Fruit fly (Drosophila melanogaster) whole organism, prepupa: Measurements from ENCODE around the gene pps.
A peak's percentile ranks its signal among the peaks of the same experiment; 100 is the strongest.

Experiments used
- Blimp-1 ChIP-seq: fragments of 200-800 bp; sonication (Bioruptor generic); optimal IDR thresholded peaks from 3 replicates; lab custom pipeline; 2017; ENCODE audit warnings: missing biosample characterization, missing genetic modification characterization, mild to moderate bottlenecking, moderate library complexity, missing genetic modification reagents
- CG10631 ChIP-seq: fragments of 200-800 bp; sonication (Bioruptor generic); optimal IDR thresholded peaks from 2 replicates; lab custom pipeline; 2016; ENCODE audit warnings: missing biosample characterization, missing genetic modification characterization
- CG10669 ChIP-seq: fragments of 200-800 bp; sonication (Bioruptor generic); optimal IDR thresholded peaks from 3 replicates; lab custom pipeline; 2018; ENCODE audit warnings: missing biosample characterization, mild to moderate bottlenecking, missing genetic modification characterization, moderate library complexity
- CG11294 ChIP-seq: fragments of 200-800 bp; sonication (Bioruptor generic); IDR thresholded peaks from 2 replicates; pipeline ENCODE4 v1.3.6; 2022; ENCODE audit warnings: missing biosample characterization, missing genetic modification characterization
- CG11762 ChIP-seq: fragments of 200-800 bp; sonication (Bioruptor generic); optimal IDR thresholded peaks from 3 replicates; lab custom pipeline; 2016; ENCODE audit warnings: missing biosample characterization, missing genetic modification characterization; ENCODE audit not compliant: insufficient read depth
- CG15336 ChIP-seq: fragments of 200-800 bp; sonication (Bioruptor generic); IDR thresholded peaks from 2 replicates; pipeline ENCODE4 v1.3.6; 2022; ENCODE audit warnings: missing biosample characterization, missing genetic modification characterization
- CG16779 ChIP-seq: fragments of 200-800 bp; sonication (Bioruptor generic); optimal IDR thresholded peaks from 3 replicates; lab custom pipeline; 2017; ENCODE audit warnings: missing biosample characterization, mild to moderate bottlenecking, missing genetic modification characterization
- CG31627 ChIP-seq: fragments of 200-800 bp; sonication (Bioruptor generic); optimal IDR thresholded peaks from 3 replicates; lab custom pipeline; 2016; ENCODE audit warnings: missing biosample characterization, missing genetic modification characterization
- CG32006 ChIP-seq: fragments of 200-800 bp; sonication (Bioruptor generic); optimal IDR thresholded peaks from 3 replicates; lab custom pipeline; 2017; ENCODE audit warnings: missing biosample characterization, mild to moderate bottlenecking, missing genetic modification characterization
- CG34406 ChIP-seq: fragments of 200-800 bp; sonication (Bioruptor generic); optimal IDR thresholded peaks from 3 replicates; lab custom pipeline; 2016; ENCODE audit warnings: missing biosample characterization, missing genetic modification characterization
- CG3919 ChIP-seq: fragments of 200-800 bp; sonication (Bioruptor generic); optimal IDR thresholded peaks from 3 replicates; lab custom pipeline; 2016; ENCODE audit warnings: missing biosample characterization, missing genetic modification characterization
- CG6163 ChIP-seq: fragments of 200-800 bp; sonication (Bioruptor generic); IDR thresholded peaks from 3 replicates; pipeline ENCODE4 v1.3.6; 2022; ENCODE audit warnings: missing biosample characterization, missing genetic modification characterization
- CG6276 ChIP-seq: fragments of 200-800 bp; sonication (Bioruptor generic); optimal IDR thresholded peaks from 2 replicates; lab custom pipeline; 2017; ENCODE audit warnings: missing biosample characterization, mild to moderate bottlenecking, missing genetic modification characterization
- CG6792 ChIP-seq: fragments of 200-800 bp; sonication (Bioruptor generic); optimal IDR thresholded peaks from 3 replicates; lab custom pipeline; 2016; ENCODE audit warnings: missing biosample characterization, missing genetic modification characterization
- CG6808 ChIP-seq: fragments of 200-800 bp; sonication (Bioruptor generic); optimal IDR thresholded peaks from 3 replicates; lab custom pipeline; 2017; ENCODE audit warnings: missing biosample characterization, missing genetic modification characterization, mild to moderate bottlenecking, moderate library complexity, missing genetic modification reagents
- CG7368 ChIP-seq: fragments of 200-800 bp; sonication (Bioruptor generic); optimal IDR thresholded peaks from 3 replicates; lab custom pipeline; 2016; ENCODE audit warnings: missing biosample characterization, missing genetic modification characterization
- CG8319 ChIP-seq: fragments of 200-800 bp; sonication (Bioruptor generic); optimal IDR thresholded peaks from 3 replicates; lab custom pipeline; 2016; ENCODE audit warnings: missing biosample characterization, missing genetic modification characterization
- CG9139 ChIP-seq: fragments of 200-800 bp; sonication (Bioruptor generic); optimal IDR thresholded peaks from 3 replicates; lab custom pipeline; 2017; ENCODE audit warnings: missing biosample characterization, mild to moderate bottlenecking, missing genetic modification characterization
- Eip75B ChIP-seq: fragments of 200-800 bp; sonication (Bioruptor generic); optimal IDR thresholded peaks from 3 replicates; lab custom pipeline; 2016; ENCODE audit warnings: missing biosample characterization, missing genetic modification characterization
- Eip78C ChIP-seq: fragments of 200-800 bp; sonication (Bioruptor generic); peaks from one replicate; lab custom pipeline; 2016; ENCODE audit warnings: missing biosample characterization, missing genetic modification characterization
- Ets21C ChIP-seq: fragments of 200-800 bp; sonication (Bioruptor generic); optimal IDR thresholded peaks from 3 replicates; lab custom pipeline; 2016; ENCODE audit warnings: missing biosample characterization, missing genetic modification characterization
- Ets96B ChIP-seq: fragments of 200-800 bp; optimal IDR thresholded peaks from 2 replicates; lab custom pipeline; 2019; ENCODE audit warnings: missing biosample characterization, mild to moderate bottlenecking, missing genetic modification characterization, moderate library complexity
- Hr38 ChIP-seq: sonication (Bioruptor generic); optimal IDR thresholded peaks from 2 replicates; lab custom pipeline; 2016; ENCODE audit warnings: missing biosample characterization, missing genetic modification characterization
- Hr4 ChIP-seq: fragments of 200-800 bp; sonication (Bioruptor generic); optimal IDR thresholded peaks from 3 replicates; lab custom pipeline; 2016; ENCODE audit warnings: missing biosample characterization, missing genetic modification characterization
- Lpt ChIP-seq: fragments of 200-800 bp; sonication (Bioruptor generic); optimal IDR thresholded peaks from 3 replicates; lab custom pipeline; 2016; ENCODE audit warnings: missing biosample characterization, missing genetic modification characterization
- Met ChIP-seq: fragments of 200-800 bp; sonication (Bioruptor generic); optimal IDR thresholded peaks from 3 replicates; lab custom pipeline; 2016; ENCODE audit warnings: missing biosample characterization, missing genetic modification characterization
- OdsH ChIP-seq: fragments of 200-800 bp; sonication (Bioruptor generic); optimal IDR thresholded peaks from 3 replicates; lab custom pipeline; 2016; ENCODE audit warnings: missing biosample characterization, missing genetic modification characterization
- Sox102F ChIP-seq: fragments of 200-800 bp; sonication (Bioruptor generic); optimal IDR thresholded peaks from 2 replicates; lab custom pipeline; 2016; ENCODE audit warnings: missing biosample characterization, mild to moderate bottlenecking, missing genetic modification characterization
- Sox14 ChIP-seq: fragments of 200-800 bp; sonication (Bioruptor generic); optimal IDR thresholded peaks from 3 replicates; lab custom pipeline; 2016; ENCODE audit warnings: missing biosample characterization, missing genetic modification characterization
- Sox15 ChIP-seq: fragments of 200-800 bp; sonication (Bioruptor generic); optimal IDR thresholded peaks from 3 replicates; lab custom pipeline; 2016; ENCODE audit warnings: missing biosample characterization, missing genetic modification characterization
- acj6 ChIP-seq: fragments of 200-800 bp; sonication (Bioruptor generic); optimal IDR thresholded peaks from 3 replicates; lab custom pipeline; 2016; ENCODE audit warnings: missing biosample characterization, missing genetic modification characterization
- cyc ChIP-seq: fragments of 200-800 bp; sonication (Bioruptor generic); optimal IDR thresholded peaks from 3 replicates; lab custom pipeline; 2016; ENCODE audit warnings: missing biosample characterization, missing genetic modification characterization
- dac ChIP-seq: fragments of 200-800 bp; sonication (Bioruptor generic); optimal IDR thresholded peaks from 2 replicates; lab custom pipeline; 2017; ENCODE audit warnings: missing biosample characterization, mild to moderate bottlenecking, missing genetic modification characterization
- eg ChIP-seq: fragments of 200-800 bp; sonication (Bioruptor generic); IDR thresholded peaks from 3 replicates; pipeline ENCODE4 v1.3.6; 2022; ENCODE audit warnings: missing biosample characterization, missing genetic modification characterization
- esn ChIP-seq: fragments of 200-800 bp; sonication (Bioruptor generic); optimal IDR thresholded peaks from 2 replicates; lab custom pipeline; 2016; ENCODE audit warnings: missing biosample characterization, mild to moderate bottlenecking, missing genetic modification characterization, moderate library complexity
- fd59A ChIP-seq: fragments of 200-800 bp; sonication (Bioruptor generic); optimal IDR thresholded peaks from 2 replicates; lab custom pipeline; 2017; ENCODE audit warnings: missing biosample characterization, mild to moderate bottlenecking, missing genetic modification characterization, missing genetic modification reagents
- fd85E ChIP-seq: fragments of 200-800 bp; sonication (Bioruptor generic); optimal IDR thresholded peaks from 3 replicates; lab custom pipeline; 2016; ENCODE audit warnings: missing biosample characterization, missing genetic modification characterization
- fkh ChIP-seq: fragments of 200-800 bp; sonication (Bioruptor generic); optimal IDR thresholded peaks from 3 replicates; lab custom pipeline; 2017; ENCODE audit warnings: missing biosample characterization, mild to moderate bottlenecking, missing genetic modification characterization, moderate library complexity
- lz ChIP-seq: fragments of 200-800 bp; sonication (Bioruptor generic); optimal IDR thresholded peaks from 3 replicates; lab custom pipeline; 2016; ENCODE audit warnings: missing biosample characterization, missing genetic modification characterization
- net ChIP-seq: fragments of 200-800 bp; sonication (Bioruptor generic); optimal IDR thresholded peaks from 3 replicates; lab custom pipeline; 2016; ENCODE audit warnings: missing biosample characterization, missing genetic modification characterization
- pdm3 ChIP-seq: fragments of 200-800 bp; sonication (Bioruptor generic); optimal IDR thresholded peaks from 3 replicates; lab custom pipeline; 2016; ENCODE audit warnings: missing biosample characterization, missing genetic modification characterization
- salr ChIP-seq, 2 experiments: fragments of 200-800 bp; sonication (Bioruptor generic); optimal IDR thresholded peaks; 3 replicates each; lab custom pipeline; 2016 to 2018; ENCODE audit warnings: missing biosample characterization in 2 of 2, missing genetic modification characterization in 2 of 2, mild to moderate bottlenecking in 1 of 2
- ss ChIP-seq, 2 experiments: fragments of 200-800 bp; sonication (Bioruptor generic); optimal IDR thresholded peaks; 2 replicates in 1 of 2; 3 replicates in 1 of 2; lab custom pipeline; 2017 to 2018; ENCODE audit warnings: mild to moderate bottlenecking in 2 of 2, missing biosample characterization in 2 of 2, missing genetic modification characterization in 2 of 2, moderate library complexity in 1 of 2
- vri ChIP-seq: fragments of 200-800 bp; sonication (Bioruptor generic); optimal IDR thresholded peaks from 3 replicates; lab custom pipeline; 2016; ENCODE audit warnings: missing biosample characterization, mild to moderate bottlenecking, missing genetic modification characterization

pps gene

dm6 chr3R:12378200-12378599, 35.4 kb upstream of the pps start, which contains the start of gene GstD7:
Gene GstD7, plus strand, starts transcription at chr3R:12378500.
- TF ChIP-seq Hr4 (GFP tag; lab: Kevin White, UChicago) = no peak
- no peak for TF ChIP-seq Eip78C (GFP tag; lab: Kevin White, UChicago)
- TF ChIP-seq salr (GFP tag; optimal IDR thresholded peaks at IDR 0.05; lab: Kevin White, UChicago) = no peak
- no peak for TF ChIP-seq CG34406
- no peak for TF ChIP-seq Hr38
- TF ChIP-seq Ets96B = no peak
- no peak for TF ChIP-seq esn
- TF ChIP-seq CG11762 (GFP tag; lab: Kevin White, UChicago) = no peak
- no peak for TF ChIP-seq fkh (GFP tag; lab: Kevin White, UChicago)
- TF ChIP-seq CG15336 (GFP tag; lab: Robert Waterston, UW) = no peak
- no peak for TF ChIP-seq cyc
- TF ChIP-seq acj6 = no peak
- TF ChIP-seq CG16779 (tag; lab: Kevin White, UChicago) = no peak
- TF ChIP-seq Sox102F (GFP tag; lab: Kevin White, UChicago) = no peak

- TF ChIP-seq CG10669 (GFP tag; lab: Kevin White, UChicago) = no peak
- TF ChIP-seq CG34406 = no peak
- TF ChIP-seq vri (GFP tag; lab: Kevin White, UChicago) = peak; percentile 84
Observed at dm6 chr3R:12379249-12379648, 34.4 kb upstream of the pps start.

dm6 chr3R:12379708-12380107, 33.9 kb upstream of the pps start, which contains the start of gene GstD8:
Gene GstD8, plus strand, starts transcription at chr3R:12380008.
- TF ChIP-seq fd59A (GFP tag; lab: Kevin White, UChicago) (no peak), fkh (GFP tag; lab: Kevin White, UChicago) (no peak), Ets21C (GFP tag; lab: Kevin White, UChicago) (no peak), cyc (no peak), Sox15 (GFP tag; lab: Kevin White, UChicago) (no peak), CG31627 (GFP tag; lab: Kevin White, UChicago) (no peak)

- no peak for TF ChIP-seq lz (GFP tag; lab: Kevin White, UChicago)
- TF ChIP-seq pdm3 (GFP tag; lab: Kevin White, UChicago) = peak; percentile 34
- peak; percentile 78 for TF ChIP-seq CG32006 (GFP tag; lab: Kevin White, UChicago)
- no peak for TF ChIP-seq CG8319 (GFP tag; lab: Kevin White, UChicago)
- TF ChIP-seq CG10631 (GFP tag; lab: Kevin White, UChicago) = no peak
- TF ChIP-seq fkh (GFP tag; lab: Kevin White, UChicago) = no peak
- TF ChIP-seq CG16779 (tag; lab: Kevin White, UChicago) = no peak
- no peak for TF ChIP-seq Met (GFP tag; lab: Kevin White, UChicago)
- TF ChIP-seq Eip75B (GFP tag; lab: Kevin White, UChicago) = no peak
- no peak for TF ChIP-seq CG6792 (GFP tag; lab: Kevin White, UChicago)
- TF ChIP-seq Lpt (GFP tag; lab: Kevin White, UChicago) = peak; percentile 45
- TF ChIP-seq Eip78C (GFP tag; lab: Kevin White, UChicago) = peak; percentile 60
- no peak for TF ChIP-seq vri (GFP tag; lab: Kevin White, UChicago)
- TF ChIP-seq Blimp-1 (GFP tag; lab: Kevin White, UChicago) = no peak
- TF ChIP-seq fd85E = no peak
- TF ChIP-seq CG11294 (GFP tag; lab: Robert Waterston, UW) = peak; percentile 31; the same call in 1 of the 2 replicates
- peak; percentile 0 for TF ChIP-seq Sox14
- TF ChIP-seq Hr4 (GFP tag; lab: Kevin White, UChicago) = peak; percentile 54
- no peak for TF ChIP-seq esn
- no peak for TF ChIP-seq CG34406
- TF ChIP-seq acj6 = no peak
- TF ChIP-seq CG10669 (GFP tag; lab: Kevin White, UChicago) = no peak
- no peak for TF ChIP-seq CG11762 (GFP tag; lab: Kevin White, UChicago)
- TF ChIP-seq net (GFP tag; lab: Kevin White, UChicago) = peak; percentile 3
- TF ChIP-seq CG6163 (GFP tag; lab: Robert Waterston, UW) = peak; percentile 77
- no peak for TF ChIP-seq CG6808 (GFP tag; lab: Kevin White, UChicago)
- TF ChIP-seq CG3919 (GFP tag; lab: Kevin White, UChicago) = no peak
- peak; percentile 44 for TF ChIP-seq CG6276 (GFP tag; lab: Kevin White, UChicago)
- TF ChIP-seq CG9139 (GFP tag; lab: Kevin White, UChicago) = no peak
- TF ChIP-seq Ets21C (GFP tag; lab: Kevin White, UChicago) = no peak
- no peak for TF ChIP-seq ss (GFP tag; optimal IDR thresholded peaks at IDR 0.05; lab: Kevin White, UChicago)
- TF ChIP-seq dac (GFP tag; lab: Kevin White, UChicago) = peak; percentile 23
- peak; percentile 54 for TF ChIP-seq eg (GFP tag; lab: Robert Waterston, UW)
- no peak for TF ChIP-seq OdsH (GFP tag; lab: Kevin White, UChicago)
- TF ChIP-seq CG7368 (GFP tag; lab: Kevin White, UChicago) = no peak
Observed at dm6 chr3R:12381130-12381700, 32.4 kb upstream of the pps start.
